Worm (Caenorhabditis elegans): ENCODE data around the gene T13G4.7.

DNA sequence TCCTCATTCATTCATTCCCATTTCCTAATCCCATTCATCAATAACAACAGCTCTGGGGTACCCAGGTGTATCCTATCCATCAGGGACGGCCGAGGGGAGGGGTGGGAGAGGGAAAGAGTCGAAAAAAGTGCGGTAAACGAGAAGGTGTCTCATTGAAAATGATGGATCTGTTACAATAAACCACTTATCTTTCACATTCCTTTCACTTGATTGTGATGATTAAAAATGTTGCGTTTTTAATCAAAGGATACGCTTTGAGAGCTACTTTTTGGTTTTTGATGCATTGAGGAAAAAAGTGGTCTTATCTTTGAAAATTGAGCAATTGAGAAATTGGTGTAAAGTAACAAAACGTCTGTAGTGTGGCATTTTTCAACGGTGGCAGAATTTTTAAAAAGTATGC is 22.7 kb downstream of the T13G4.7 start:
- TF ChIP-seq ceh-58 (GFP tag; IDR thresholded peaks at IDR 0.05) (no peak), nfya-2 (GFP tag; IDR thresholded peaks at IDR 0.05) (no peak), F22D6.2 (tag; optimal IDR thresholded peaks at IDR 0.05) (no peak), zfh-2 (GFP tag; conservative IDR thresholded peaks at IDR 0.05) (no peak)

Measured in whole organism, young adult.